Fruit fly (Drosophila melanogaster): ENCODE measurements around the gene CG32298.

Gene CG32298

dm6 chr3L:2390889-2391288 is at the start of gene CG32298, which contains the start of gene CG32299:
CG32298 (minus strand) TSS chr3L:2390989.
CG32299 (minus strand) TSS chr3L:2390989.
- TF ChIP-seq CTCF (optimal IDR thresholded peaks at IDR 0.05) (no peak), CG8478 (optimal IDR thresholded peaks at IDR 0.05) (no peak)

dm6 chr3L:2438609-2439422 is 48.0 kb upstream of the CG32298 start:
- TF ChIP-seq CTCF (optimal IDR thresholded peaks at IDR 0.05) (peak in 1 of 2 experiments; percentile 7), CG8478 (optimal IDR thresholded peaks at IDR 0.05) (no peak)

DNA sequence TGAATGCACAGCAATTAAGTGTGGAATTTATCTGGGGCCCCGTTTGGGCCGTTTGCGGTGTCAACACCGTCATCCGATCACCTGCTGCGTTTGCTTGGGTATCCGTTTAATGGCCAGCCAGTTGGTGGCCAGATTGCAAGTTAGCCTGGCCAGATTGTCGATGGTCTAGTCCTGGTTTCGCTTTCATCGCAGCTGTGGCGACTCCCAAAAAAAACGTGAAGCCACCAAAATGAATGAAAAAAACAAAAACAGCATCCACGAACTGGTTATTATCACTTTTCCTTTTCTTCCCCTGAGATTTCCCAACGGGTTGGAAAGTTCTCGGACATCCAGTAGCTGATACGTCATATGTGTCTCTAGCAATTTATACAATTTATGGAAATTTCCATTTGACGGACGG is 46.8 kb upstream of the CG32298 start:
- TF ChIP-seq CG8478 (optimal IDR thresholded peaks at IDR 0.05): no peak
- no peak for TF ChIP-seq CTCF (optimal IDR thresholded peaks at IDR 0.05)

DNA sequence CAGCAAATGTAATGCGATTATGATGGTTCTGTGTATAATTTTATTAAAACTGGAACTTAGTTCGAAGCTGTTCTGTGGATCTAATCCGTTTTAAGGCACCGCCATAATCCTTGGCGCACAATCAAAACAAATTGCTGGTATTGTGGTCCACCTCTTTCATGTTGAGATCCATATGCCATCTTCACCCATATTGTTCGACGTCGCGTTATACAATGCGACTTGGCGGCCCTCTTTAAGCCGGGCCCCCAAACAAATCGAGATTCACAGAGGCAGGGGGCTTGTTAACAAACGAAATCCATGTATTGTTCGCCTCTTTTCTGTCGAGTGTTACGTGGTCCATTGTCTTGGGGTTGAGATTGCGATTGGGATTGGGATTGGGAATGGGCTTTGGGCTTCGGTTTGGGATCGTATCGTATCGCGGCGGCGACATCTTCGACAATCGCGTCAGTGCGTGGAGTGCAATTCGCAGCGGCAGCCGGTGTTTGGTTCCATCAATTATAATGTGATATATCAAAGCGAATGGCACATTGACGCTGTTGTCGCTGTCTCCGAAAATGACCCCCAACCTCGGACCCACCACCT is 46.1 kb upstream of the CG32298 start:
- TF ChIP-seq CTCF (optimal IDR thresholded peaks at IDR 0.05) (no peak), CG8478 (optimal IDR thresholded peaks at IDR 0.05) (no peak)

DNA sequence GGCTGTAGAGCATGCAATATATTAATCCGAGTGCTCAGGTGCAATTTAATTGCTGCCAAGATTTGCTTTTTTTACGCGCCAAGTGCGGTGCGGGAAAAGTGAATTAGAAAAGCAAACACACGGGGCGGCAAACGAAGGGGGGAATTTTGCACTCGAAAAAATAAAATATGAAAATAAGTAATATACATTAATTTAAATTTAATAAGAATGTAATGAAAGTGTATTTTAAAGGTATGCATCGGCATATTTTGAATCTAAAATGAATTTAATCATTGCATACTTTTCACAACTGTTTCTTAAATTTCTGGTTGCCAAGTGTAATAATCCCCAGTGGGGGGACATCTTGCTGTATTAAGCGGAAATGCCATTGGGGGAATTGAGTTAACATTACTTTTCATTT is 43.4 kb upstream of the CG32298 start:
- TF ChIP-seq CG8478 (optimal IDR thresholded peaks at IDR 0.05) (no peak), CTCF (optimal IDR thresholded peaks at IDR 0.05) (no peak)

- TF ChIP-seq CTCF (optimal IDR thresholded peaks at IDR 0.05): no peak
- no peak for TF ChIP-seq CG8478 (optimal IDR thresholded peaks at IDR 0.05)
These were observed 42.6 kb upstream of the CG32298 start for dm6 chr3L:2433358-2433757.

DNA sequence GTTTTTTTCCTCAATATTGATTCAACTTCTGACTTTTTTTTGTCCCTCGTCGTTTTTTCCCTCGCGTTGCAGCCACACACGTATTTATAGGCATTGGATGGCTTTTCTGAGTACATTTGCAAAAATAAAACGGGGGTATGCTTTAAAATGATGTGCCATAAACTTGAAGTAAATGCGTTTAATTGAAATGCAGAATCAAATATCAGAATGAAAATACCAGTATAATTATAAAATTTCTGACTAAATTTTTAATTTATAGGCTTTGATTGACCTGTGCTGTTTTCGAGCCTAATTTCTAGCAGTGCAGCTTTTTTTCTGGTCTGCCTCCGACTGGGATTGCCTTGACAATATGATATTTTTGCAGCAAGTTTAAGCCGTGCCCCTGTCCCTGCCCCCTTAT is 40.6 kb upstream of the CG32298 start:
- TF ChIP-seq CG8478 (optimal IDR thresholded peaks at IDR 0.05) (no peak), CTCF (optimal IDR thresholded peaks at IDR 0.05) (no peak)

DNA sequence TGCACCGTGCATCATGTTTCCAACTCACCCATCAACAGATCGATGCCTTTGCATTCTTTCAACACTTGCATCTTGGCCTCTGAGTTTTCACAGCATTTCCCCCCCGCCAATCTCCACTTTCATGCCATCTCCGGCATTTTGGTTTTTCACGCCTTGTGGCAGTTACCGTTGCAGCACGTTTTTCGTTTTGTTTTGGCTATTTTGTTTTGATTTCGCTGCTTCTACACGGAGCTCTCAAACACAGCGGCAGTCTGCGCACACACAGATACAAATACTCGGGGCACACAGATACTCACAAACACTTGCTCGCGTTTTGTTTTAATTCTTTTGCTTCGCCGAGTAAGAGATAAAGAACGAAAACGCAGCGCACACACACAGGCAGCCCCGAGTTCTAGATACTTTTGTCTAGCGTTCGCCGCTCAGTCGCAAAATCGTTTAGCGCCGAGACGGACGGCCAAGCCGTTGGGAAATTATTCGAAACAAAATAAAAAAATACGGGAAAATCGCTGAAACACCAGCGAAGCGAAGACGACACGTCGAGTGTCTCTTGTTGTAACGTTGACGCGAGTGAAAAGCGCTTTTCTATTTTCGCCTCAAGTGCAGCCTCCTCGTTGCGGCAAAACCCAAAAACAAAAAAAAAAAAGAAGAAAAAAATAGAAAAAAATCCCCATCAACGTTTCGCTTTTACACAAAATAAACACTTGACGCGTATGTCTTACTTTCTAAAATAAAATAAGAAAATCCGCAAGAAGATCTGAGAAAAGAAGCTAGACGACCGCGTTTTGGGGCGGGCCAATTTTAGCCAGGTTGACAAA is 37.9 kb upstream of the CG32298 start:
- no peak for TF ChIP-seq CG8478 (optimal IDR thresholded peaks at IDR 0.05)
- no peak for TF ChIP-seq CTCF (optimal IDR thresholded peaks at IDR 0.05)

DNA sequence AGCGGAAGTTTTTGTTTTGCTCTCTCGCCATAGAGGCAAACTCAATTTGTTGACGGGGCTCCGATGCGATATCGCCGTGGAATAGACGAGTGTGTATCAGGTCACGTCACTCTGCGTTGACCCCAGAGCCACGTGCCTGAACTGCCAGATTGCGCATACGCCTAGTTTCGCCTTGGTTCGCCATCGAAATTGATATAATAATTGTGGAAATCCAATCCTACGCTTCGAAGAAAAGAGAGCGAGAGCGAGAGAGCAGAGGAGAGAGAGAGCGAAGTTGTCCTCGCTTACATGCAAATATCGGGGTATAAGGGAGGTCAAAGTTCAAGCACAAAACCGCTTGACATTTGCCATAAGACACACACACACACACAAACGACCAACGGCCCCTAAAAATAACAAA is 36.4 kb upstream of the CG32298 start:
- TF ChIP-seq CG8478 (optimal IDR thresholded peaks at IDR 0.05): no peak
- no peak for TF ChIP-seq CTCF (optimal IDR thresholded peaks at IDR 0.05)

dm6 chr3L:2426407-2426951 is 35.7 kb upstream of the CG32298 start:
- TF ChIP-seq CTCF (optimal IDR thresholded peaks at IDR 0.05) (no peak), CG8478 (optimal IDR thresholded peaks at IDR 0.05) (no peak)

- no peak for TF ChIP-seq CG8478 (optimal IDR thresholded peaks at IDR 0.05)
- no peak for TF ChIP-seq CTCF (optimal IDR thresholded peaks at IDR 0.05)
These were observed 34.9 kb upstream of the CG32298 start for dm6 chr3L:2425687-2426086.

DNA sequence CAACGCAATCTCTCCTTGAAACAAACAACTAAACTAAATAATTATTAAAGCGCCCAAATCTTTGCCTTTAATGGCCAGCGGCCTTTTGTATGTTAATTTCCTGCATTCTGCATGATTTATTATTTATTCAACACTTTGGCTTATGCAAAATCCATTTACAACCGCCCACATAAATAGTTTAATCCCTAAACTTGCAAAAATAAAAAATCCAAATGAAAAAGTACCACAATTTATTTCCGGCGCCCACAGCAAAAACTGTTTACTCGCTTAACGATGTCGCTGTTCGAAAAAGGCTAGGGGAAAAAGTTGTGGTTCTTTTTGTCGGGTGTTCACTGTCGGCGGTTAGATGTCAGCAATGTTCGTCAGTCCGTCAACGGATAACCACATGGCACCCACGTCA is 33.3 kb upstream of the CG32298 start:
- TF ChIP-seq CG8478 (optimal IDR thresholded peaks at IDR 0.05): no peak
- TF ChIP-seq CTCF (optimal IDR thresholded peaks at IDR 0.05): no peak

dm6 chr3L:2423572-2423971 is 32.8 kb upstream of the CG32298 start:
- no peak for TF ChIP-seq CG8478 (optimal IDR thresholded peaks at IDR 0.05)
- no peak for TF ChIP-seq CTCF (optimal IDR thresholded peaks at IDR 0.05)

- TF ChIP-seq CG8478 (optimal IDR thresholded peaks at IDR 0.05) (no peak), CTCF (optimal IDR thresholded peaks at IDR 0.05) (no peak)
These were observed 32.0 kb upstream of the CG32298 start for dm6 chr3L:2422763-2423162.

DNA sequence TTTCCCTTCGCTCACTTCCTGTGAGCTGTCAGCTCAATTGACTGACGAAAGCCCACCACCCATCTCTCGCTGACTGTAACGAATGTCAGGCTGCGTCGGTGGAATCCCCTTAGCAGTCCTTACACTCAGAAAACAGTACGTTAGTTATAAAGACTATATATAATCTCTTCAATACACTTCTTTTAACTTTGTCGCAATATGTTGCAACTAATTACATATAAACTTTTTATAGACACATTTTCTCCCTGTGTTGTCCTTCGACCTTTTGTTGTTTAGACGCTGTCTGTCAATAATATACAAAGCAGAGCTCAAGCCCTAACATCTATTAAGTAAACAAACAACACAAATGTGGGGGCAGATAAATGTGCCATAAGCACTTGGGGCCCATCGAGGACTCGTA is 30.3 kb upstream of the CG32298 start:
- TF ChIP-seq CTCF (optimal IDR thresholded peaks at IDR 0.05) (no peak), CG8478 (optimal IDR thresholded peaks at IDR 0.05) (no peak)
